In genomic region chrIII:4934896-4935628, ce11 we compare ENCODE assay signal across 5 worm cellular contexts.
TF ChIP-seq lines count a peak whose summit lies in the region.

Gene mrps-18C (plus strand): TSS chrIII:4935578.

TF ChIP-seq in whole organism, L1 larva, 84 proteins besides CTCF, POLR2A, EP300 and RAD21 (continues in another document):
- TF ChIP-seq grh-1 (GFP tag; IDR thresholded peaks at IDR 0.05; lab: Robert Waterston, UW), result no peak
- TF ChIP-seq nhr-84 (tag; optimal IDR thresholded peaks at IDR 0.05; lab: Kevin White, UChicago), result no peak
- no peak for TF ChIP-seq lin-13 (GFP tag; optimal IDR thresholded peaks at IDR 0.05; lab: Kevin White, UChicago)
- peak; percentile 47 for TF ChIP-seq mep-1 (tag; optimal IDR thresholded peaks at IDR 0.05; lab: Kevin White, UChicago)
- peak; percentile 2 for TF ChIP-seq nhr-85 (tag; lab: Kevin White, UChicago)
- no peak for TF ChIP-seq unc-98 (GFP tag; IDR thresholded peaks at IDR 0.05; lab: Robert Waterston, UW)
- TF ChIP-seq nhr-71 (tag; optimal IDR thresholded peaks at IDR 0.05; lab: Kevin White, UChicago), result peak; percentile 45
- peak; percentile 42 to 70 (median 59) for TF ChIP-seq dpl-1 (GFP tag; optimal IDR thresholded peaks at IDR 0.05; lab: Kevin White, UChicago)
- TF ChIP-seq lin-15B (tag; optimal IDR thresholded peaks at IDR 0.05; lab: Kevin White, UChicago), result peak; percentile 34
- peak; percentile 35 for TF ChIP-seq rnt-1 (tag; optimal IDR thresholded peaks at IDR 0.05; lab: Kevin White, UChicago)
- TF ChIP-seq fkh-8 (tag; optimal IDR thresholded peaks at IDR 0.05; lab: Kevin White, UChicago), result no peak
- no peak for TF ChIP-seq xbp-1 (tag; optimal IDR thresholded peaks at IDR 0.05; lab: Kevin White, UChicago)
- peak; percentile 18 for TF ChIP-seq blmp-1 (tag; optimal IDR thresholded peaks at IDR 0.05; lab: Kevin White, UChicago)
- TF ChIP-seq C34B4.2 (tag; optimal IDR thresholded peaks at IDR 0.05; lab: Kevin White, UChicago), result no peak
- TF ChIP-seq lin-35 (GFP tag; optimal IDR thresholded peaks at IDR 0.05; lab: Kevin White, UChicago), result peak; percentile 60 to 69
- peak; percentile 49 for TF ChIP-seq nhr-47 (tag; optimal IDR thresholded peaks at IDR 0.05; lab: Kevin White, UChicago)
- TF ChIP-seq zip-4 (GFP tag; optimal IDR thresholded peaks at IDR 0.05; lab: Kevin White, UChicago), result no peak
- peak; percentile 19 to 60 for TF ChIP-seq lsy-2 (tag; optimal IDR thresholded peaks at IDR 0.05; lab: Kevin White, UChicago)

TF ChIP-seq in whole organism, L2 larva, 48 proteins besides CTCF, POLR2A, EP300 and RAD21 (continues in another document):
- TF ChIP-seq mbf-1 (tag; optimal IDR thresholded peaks at IDR 0.05; lab: Kevin White, UChicago) (no peak), nhr-11 (tag; optimal IDR thresholded peaks at IDR 0.05; lab: Kevin White, UChicago) (no peak), peb-1 (tag; optimal IDR thresholded peaks at IDR 0.05; lab: Kevin White, UChicago) (no peak), nhr-21 (tag; optimal IDR thresholded peaks at IDR 0.05; lab: Kevin White, UChicago) (no peak), nhr-12 (tag; optimal IDR thresholded peaks at IDR 0.05; lab: Kevin White, UChicago) (no peak), sma-3 (GFP tag; optimal IDR thresholded peaks at IDR 0.05; lab: Kevin White, UChicago) (no peak), alr-1 (tag; optimal IDR thresholded peaks at IDR 0.05; lab: Kevin White, UChicago) (no peak), dmd-4 (tag; optimal IDR thresholded peaks at IDR 0.05; lab: Kevin White, UChicago) (no peak), lsy-2 (tag; optimal IDR thresholded peaks at IDR 0.05; lab: Kevin White, UChicago) (peak in 1 of 2 experiments; percentile 53), elt-3 (tag; optimal IDR thresholded peaks at IDR 0.05; lab: Kevin White, UChicago) (no peak), ztf-1 (GFP tag; conservative IDR thresholded peaks at IDR 0.05; lab: Robert Waterston, UW) (no peak), lin-11 (tag; optimal IDR thresholded peaks at IDR 0.05; lab: Kevin White, UChicago) (no peak), gmeb-1 (tag; optimal IDR thresholded peaks at IDR 0.05; lab: Kevin White, UChicago) (peak; percentile 50), nhr-77 (tag; optimal IDR thresholded peaks at IDR 0.05; lab: Kevin White, UChicago) (no peak), aly-2 (tag; optimal IDR thresholded peaks at IDR 0.05; lab: Kevin White, UChicago) (no peak), R02D3.7 (tag; optimal IDR thresholded peaks at IDR 0.05; lab: Kevin White, UChicago) (no peak), ama-1 (optimal IDR thresholded peaks at IDR 0.05; lab: Kevin White, UChicago) (no peak), unc-55 (GFP tag; optimal IDR thresholded peaks at IDR 0.05; lab: Kevin White, UChicago) (peak; percentile 52), mdl-1 (tag; optimal IDR thresholded peaks at IDR 0.05; lab: Kevin White, UChicago) (no peak), skn-1 (tag; optimal IDR thresholded peaks at IDR 0.05; lab: Kevin White, UChicago) (no peak)

TF ChIP-seq in whole organism, L3 larva, 47 proteins besides CTCF, POLR2A, EP300 and RAD21:
- TF ChIP-seq nhr-67 (tag; optimal IDR thresholded peaks at IDR 0.05; lab: Kevin White, UChicago) (no peak), unc-62 (GFP tag; optimal IDR thresholded peaks at IDR 0.05; lab: Kevin White, UChicago) (no peak), zag-1 (tag; optimal IDR thresholded peaks at IDR 0.05; lab: Kevin White, UChicago) (no peak), jun-1 (tag; optimal IDR thresholded peaks at IDR 0.05; lab: Kevin White, UChicago) (no peak), hmg-11 (tag; optimal IDR thresholded peaks at IDR 0.05; lab: Kevin White, UChicago) (peak; percentile 3), lin-15B (tag; optimal IDR thresholded peaks at IDR 0.05; lab: Kevin White, UChicago) (peak; percentile 55), eor-1 (tag; optimal IDR thresholded peaks at IDR 0.05; lab: Kevin White, UChicago) (no peak), nhr-23 (tag; optimal IDR thresholded peaks at IDR 0.05; lab: Kevin White, UChicago) (no peak), ztf-11 (tag; optimal IDR thresholded peaks at IDR 0.05; lab: Kevin White, UChicago) (no peak), nhr-237 (tag; optimal IDR thresholded peaks at IDR 0.05; lab: Kevin White, UChicago) (no peak), ceh-82 (tag; optimal IDR thresholded peaks at IDR 0.05; lab: Kevin White, UChicago) (no peak), ceh-16 (tag; optimal IDR thresholded peaks at IDR 0.05; lab: Kevin White, UChicago) (no peak), pha-4 (tag; optimal IDR thresholded peaks at IDR 0.05; lab: Kevin White, UChicago) (peak; percentile 13), ceh-28 (tag; optimal IDR thresholded peaks at IDR 0.05; lab: Kevin White, UChicago) (no peak)
TF ChIP-seq in whole organism, L3 larva: peak in this region for 3.

TF ChIP-seq in whole organism, L4 larva, 104 proteins besides CTCF, POLR2A, EP300 and RAD21 (continues in another document):
- no peak for TF ChIP-seq lin-15B (tag; optimal IDR thresholded peaks at IDR 0.05; lab: Kevin White, UChicago)
- peak; percentile 59 for TF ChIP-seq mes-2 (tag; optimal IDR thresholded peaks at IDR 0.05; lab: Kevin White, UChicago; ENCODE audit: poor library complexity, severe bottlenecking)
- TF ChIP-seq lin-39 (tag; optimal IDR thresholded peaks at IDR 0.05; lab: Kevin White, UChicago), result no peak
- TF ChIP-seq attf-4 (tag; optimal IDR thresholded peaks at IDR 0.05; lab: Kevin White, UChicago), result no peak
- TF ChIP-seq Y48G9A.11 (GFP tag; IDR thresholded peaks at IDR 0.05; lab: Robert Waterston, UW), result peak; percentile 60; the same call in 1 of the 2 replicates
- no peak for TF ChIP-seq dve-1 (tag; optimal IDR thresholded peaks at IDR 0.05; lab: Kevin White, UChicago; ENCODE audit: insufficient read depth)
- peak in 1 of 2 experiments; percentile 52 for TF ChIP-seq lsy-2 (tag; optimal IDR thresholded peaks at IDR 0.05; lab: Kevin White, UChicago)
- no peak for TF ChIP-seq mxl-3 (GFP tag; optimal IDR thresholded peaks at IDR 0.05; lab: Kevin White, UChicago)
- no peak for TF ChIP-seq jun-1 (tag; optimal IDR thresholded peaks at IDR 0.05; lab: Kevin White, UChicago)
- no peak for TF ChIP-seq gei-8 (GFP tag; optimal IDR thresholded peaks at IDR 0.05; lab: Kevin White, UChicago)
- no peak for TF ChIP-seq nhr-111 (GFP tag; optimal IDR thresholded peaks at IDR 0.05; lab: Kevin White, UChicago)
- TF ChIP-seq ctbp-1 (GFP tag; IDR thresholded peaks at IDR 0.05; lab: Robert Waterston, UW), result no peak
- TF ChIP-seq rbr-2 (tag; optimal IDR thresholded peaks at IDR 0.05; lab: Kevin White, UChicago), result no peak
- no peak for TF ChIP-seq dmd-8 (GFP tag; IDR thresholded peaks at IDR 0.05; lab: Robert Waterston, UW)
- TF ChIP-seq spr-3 (GFP tag; optimal IDR thresholded peaks at IDR 0.05; lab: Kevin White, UChicago), result no peak
- TF ChIP-seq nhr-237 (tag; optimal IDR thresholded peaks at IDR 0.05; lab: Kevin White, UChicago), result no peak
- TF ChIP-seq Y105C5A.15 (GFP tag; IDR thresholded peaks at IDR 0.05; lab: Robert Waterston, UW), result no peak
- peak; percentile 40 for TF ChIP-seq dpl-1 (GFP tag; optimal IDR thresholded peaks at IDR 0.05; lab: Kevin White, UChicago)
- no peak for TF ChIP-seq mep-1 (tag; optimal IDR thresholded peaks at IDR 0.05; lab: Kevin White, UChicago)
- no peak for TF ChIP-seq dmd-9 (GFP tag; IDR thresholded peaks at IDR 0.05; lab: Robert Waterston, UW)
- no peak for TF ChIP-seq lin-13 (GFP tag; optimal IDR thresholded peaks at IDR 0.05; lab: Kevin White, UChicago)
- no peak for TF ChIP-seq ces-1 (GFP tag; optimal IDR thresholded peaks at IDR 0.05; lab: Kevin White, UChicago)
- no peak for TF ChIP-seq cey-2 (tag; optimal IDR thresholded peaks at IDR 0.05; lab: Kevin White, UChicago; ENCODE audit: borderline replicate concordance, insufficient read depth)
- TF ChIP-seq nhr-48 (tag; optimal IDR thresholded peaks at IDR 0.05; lab: Kevin White, UChicago), result no peak
- no peak for TF ChIP-seq mxl-2 (GFP tag; conservative IDR thresholded peaks at IDR 0.05; lab: Robert Waterston, UW)

TF ChIP-seq in whole organism, young adult, 124 proteins besides CTCF, POLR2A, EP300 and RAD21:
- TF ChIP-seq attf-3 (GFP tag; conservative IDR thresholded peaks at IDR 0.05; lab: Robert Waterston, UW) (peak; percentile 92), ama-1 (optimal IDR thresholded peaks at IDR 0.05; lab: Kevin White, UChicago) (no peak), ama-1 (GFP tag; optimal IDR thresholded peaks at IDR 0.05; lab: Kevin White, UChicago) (no peak), efl-1 (GFP tag; optimal IDR thresholded peaks at IDR 0.05; lab: Kevin White, UChicago) (peak; percentile 4)
